Worm (Caenorhabditis elegans) whole organism, mixed stage, embryonic: ENCODE results near the gene brap-2.

ENCODE experiments used
- bed-3 ChIP-seq: fragments of 200-800 bp; sonication (Bioruptor generic); optimal IDR thresholded peaks from 3 replicates; lab custom pipeline; 2018; ENCODE audit warnings: mild to moderate bottlenecking, missing genetic modification characterization, moderate library complexity, missing compliant biosample characterization
- blmp-1 ChIP-seq: fragments of 150-350 bp; optimal IDR thresholded peaks from 2 replicates; lab custom pipeline; 2014; ENCODE audit warnings: missing biosample characterization, missing genetic modification characterization
- ceh-83 ChIP-seq: fragments of 200-800 bp; sonication (Bioruptor generic); optimal IDR thresholded peaks from 2 replicates; lab custom pipeline; 2018; ENCODE audit warnings: mild to moderate bottlenecking, missing genetic modification characterization, missing compliant biosample characterization
- ces-1 ChIP-seq: fragments of 150-350 bp; optimal IDR thresholded peaks from 2 replicates; lab custom pipeline; 2014; ENCODE audit warnings: missing biosample characterization, missing genetic modification reagents, missing genetic modification characterization
- cnd-1 ChIP-seq: fragments of 200-800 bp; sonication (Bioruptor generic); optimal IDR thresholded peaks from 2 replicates; lab custom pipeline; 2018; ENCODE audit warnings: mild to moderate bottlenecking, missing genetic modification characterization, missing compliant biosample characterization
- elt-1 ChIP-seq: sonication (generic microtip); optimal IDR thresholded peaks from 2 replicates; lab custom pipeline; 2017; ENCODE audit warnings: missing genetic modification characterization, mild to moderate bottlenecking, missing compliant biosample characterization, antibody characterized with exemption, moderate library complexity, borderline replicate concordance; ENCODE audit not compliant: insufficient read depth
- ham-2 ChIP-seq: fragments of 200-800 bp; sonication (Bioruptor generic); optimal IDR thresholded peaks from 2 replicates; lab custom pipeline; 2018; ENCODE audit warnings: mild to moderate bottlenecking, missing genetic modification characterization, missing compliant biosample characterization
- hlh-1 ChIP-seq: fragments of 150-350 bp; optimal IDR thresholded peaks from 2 replicates; lab custom pipeline; 2014; ENCODE audit warnings: missing biosample characterization, missing genetic modification reagents, missing genetic modification characterization
- lin-13 ChIP-seq: fragments of 150-350 bp; optimal IDR thresholded peaks from 2 replicates; lab custom pipeline; 2014; ENCODE audit warnings: missing biosample characterization, missing genetic modification characterization
- mep-1 ChIP-seq: fragments of 150-350 bp; optimal IDR thresholded peaks from 2 replicates; lab custom pipeline; 2017; ENCODE audit warnings: missing biosample characterization, missing genetic modification reagents, missing genetic modification characterization, inconsistent platforms
- nhr-12 ChIP-seq: fragments of 150-350 bp; optimal IDR thresholded peaks from 2 replicates; lab custom pipeline; 2014; ENCODE audit warnings: missing biosample characterization, missing genetic modification characterization
- nhr-237 ChIP-seq: fragments of 150-350 bp; optimal IDR thresholded peaks from 2 replicates; lab custom pipeline; 2014; ENCODE audit warnings: missing biosample characterization, missing genetic modification characterization
- nhr-28 ChIP-seq: fragments of 150-350 bp; optimal IDR thresholded peaks from 2 replicates; lab custom pipeline; 2014; ENCODE audit warnings: missing biosample characterization, missing genetic modification characterization
- nhr-76 ChIP-seq: sonication (generic microtip); optimal IDR thresholded peaks from 2 replicates; lab custom pipeline; 2017; ENCODE audit warnings: missing biosample characterization, missing genetic modification characterization
- pha-4 ChIP-seq: fragments of 150-350 bp; optimal IDR thresholded peaks from 2 replicates; lab custom pipeline; 2018; ENCODE audit warnings: missing biosample characterization, missing genetic modification reagents, missing genetic modification characterization
- sem-2 ChIP-seq: fragments of 200-800 bp; sonication (Bioruptor generic); optimal IDR thresholded peaks from 2 replicates; lab custom pipeline; 2018; ENCODE audit warnings: mild to moderate bottlenecking, missing genetic modification characterization, missing compliant biosample characterization
- snpc-4 ChIP-seq: fragments of 150-350 bp; optimal IDR thresholded peaks from 2 replicates; lab custom pipeline; 2014; ENCODE audit warnings: missing biosample characterization, missing genetic modification characterization
- sptf-1 ChIP-seq: sonication (generic microtip); optimal IDR thresholded peaks from 2 replicates; lab custom pipeline; 2017; ENCODE audit warnings: mild to moderate bottlenecking, missing genetic modification characterization, moderate library complexity, missing compliant biosample characterization
- tbx-8 ChIP-seq: fragments of 200-800 bp; sonication (Bioruptor generic); optimal IDR thresholded peaks from 2 replicates; lab custom pipeline; 2018; ENCODE audit warnings: mild to moderate bottlenecking, missing genetic modification characterization, moderate library complexity, missing compliant biosample characterization
- unc-120 ChIP-seq: sonication (generic microtip); optimal IDR thresholded peaks from 2 replicates; lab custom pipeline; 2017; ENCODE audit warnings: missing genetic modification characterization, missing compliant biosample characterization; ENCODE audit not compliant: poor library complexity, severe bottlenecking
- unc-39 ChIP-seq: fragments of 150-350 bp; optimal IDR thresholded peaks from 2 replicates; lab custom pipeline; 2014; ENCODE audit warnings: missing biosample characterization, missing genetic modification characterization
- unc-62 ChIP-seq: fragments of 150-350 bp; optimal IDR thresholded peaks from 2 replicates; lab custom pipeline; 2014; ENCODE audit warnings: missing biosample characterization, missing genetic modification reagents, missing genetic modification characterization
- zip-8 ChIP-seq: fragments of 150-350 bp; optimal IDR thresholded peaks from 2 replicates; lab custom pipeline; 2014; ENCODE audit warnings: missing biosample characterization, missing genetic modification characterization
- ztf-11 ChIP-seq: fragments of 150-350 bp; optimal IDR thresholded peaks from 2 replicates; lab custom pipeline; 2014; ENCODE audit warnings: missing biosample characterization, missing genetic modification characterization

Gene brap-2

DNA sequence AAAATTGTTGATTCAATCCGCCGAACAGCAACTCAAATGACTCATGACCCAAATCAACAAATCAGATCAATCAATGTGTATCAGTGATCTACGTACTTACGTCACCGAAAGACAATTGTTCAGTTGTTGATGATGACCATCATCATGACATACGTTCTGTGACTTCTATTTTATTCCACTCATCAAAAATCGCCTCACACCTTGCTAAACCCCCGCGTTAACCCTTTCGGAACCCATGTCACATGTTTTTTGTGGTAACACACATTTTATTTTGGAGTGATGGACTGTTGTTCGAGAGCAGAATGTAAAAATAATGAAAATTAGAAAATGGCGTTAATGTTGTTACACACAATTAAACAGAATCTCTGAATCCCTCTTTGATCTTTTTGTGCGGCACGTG is 50.6 kb downstream of the brap-2 start:
- TF ChIP-seq unc-39 (tag; lab: Kevin White, UChicago) (no peak), ztf-11 (tag; lab: Kevin White, UChicago) (no peak), unc-120 (tag; lab: Kevin White, UChicago) (no peak), ceh-83 (GFP tag; lab: Kevin White, UChicago) (no peak), ces-1 (GFP tag; lab: Kevin White, UChicago) (no peak), nhr-12 (tag; lab: Kevin White, UChicago) (no peak), nhr-76 (no peak), unc-62 (GFP tag; lab: Kevin White, UChicago) (no peak), sptf-1 (tag; lab: Kevin White, UChicago) (no peak), mep-1 (tag; lab: Kevin White, UChicago) (no peak), snpc-4 (tag; lab: Kevin White, UChicago) (no peak), blmp-1 (tag; lab: Kevin White, UChicago) (no peak), hlh-1 (no peak), cnd-1 (no peak), ham-2 (GFP tag; lab: Kevin White, UChicago) (no peak), elt-1 (tag; lab: Kevin White, UChicago) (no peak), nhr-28 (tag; lab: Kevin White, UChicago) (no peak), nhr-237 (tag; lab: Kevin White, UChicago) (no peak), pha-4 (tag; lab: Kevin White, UChicago) (no peak)
- TF ChIP-seq, all 35 proteins: peak for 0

DNA sequence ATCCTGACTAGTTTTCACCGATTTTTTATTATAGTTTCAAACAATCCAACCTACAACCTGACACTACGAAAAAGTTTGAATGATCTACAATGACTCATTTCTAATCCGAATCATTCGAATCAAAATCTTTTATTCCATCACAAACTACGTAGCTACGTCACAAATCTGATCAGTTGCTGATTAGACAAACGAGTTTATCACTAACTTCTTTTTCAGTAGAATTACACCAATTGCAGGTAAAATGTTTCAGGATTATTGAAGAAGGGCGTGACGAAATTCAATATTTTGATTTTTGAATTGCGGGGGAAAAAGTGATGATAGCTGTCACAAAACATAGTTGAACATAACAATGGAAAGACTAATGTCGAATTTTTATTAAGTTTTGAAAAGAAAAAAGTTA is 51.4 kb downstream of the brap-2 start:
- TF ChIP-seq lin-13 (no peak), bed-3 (GFP tag; lab: Kevin White, UChicago) (no peak), sem-2 (GFP tag; lab: Kevin White, UChicago) (no peak), zip-8 (tag; lab: Kevin White, UChicago) (no peak)

DNA sequence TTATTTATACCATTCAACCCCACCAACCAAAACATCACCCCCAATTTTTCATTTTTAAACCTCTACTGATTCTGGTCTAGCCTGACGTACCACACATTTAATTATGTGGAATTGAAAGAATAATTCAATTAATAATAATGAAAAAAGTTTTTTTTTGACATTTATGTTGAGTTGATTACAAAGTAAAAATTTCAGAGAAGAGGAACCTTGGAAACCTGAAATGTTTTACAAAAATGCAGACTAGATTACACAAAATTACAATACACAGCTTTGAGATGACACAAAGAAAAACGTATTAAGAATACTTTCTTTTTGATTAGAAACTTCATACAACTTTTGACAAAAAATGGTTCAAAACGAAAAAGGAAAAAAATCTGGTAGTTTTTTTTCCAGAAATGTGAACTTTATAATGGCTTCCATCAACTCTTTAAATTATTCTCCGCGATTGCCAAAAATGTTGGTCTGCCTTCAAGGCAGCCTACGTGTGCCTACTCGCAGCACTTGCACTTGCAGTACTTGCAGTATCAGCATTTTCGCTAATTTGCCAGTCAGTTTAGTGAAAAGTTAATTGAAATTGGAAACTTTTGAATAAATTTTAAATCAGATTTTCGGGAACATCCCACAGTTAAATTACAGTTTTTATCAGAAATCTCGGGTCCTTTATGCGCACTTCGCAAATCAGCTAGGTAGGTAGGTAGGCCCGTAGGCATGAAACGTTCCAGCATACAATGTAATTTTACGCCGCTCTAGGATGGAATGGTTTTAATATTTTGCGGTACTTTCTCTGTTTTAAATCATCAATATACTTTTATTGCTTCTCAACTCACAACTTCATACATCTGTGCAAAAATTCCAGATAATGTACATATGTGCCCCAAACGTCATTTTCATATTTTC is 52.1 kb downstream of the brap-2 start:
- TF ChIP-seq tbx-8 = no peak
- TF ChIP-seq ces-1 (GFP tag; lab: Kevin White, UChicago) = peak; percentile 42
- TF ChIP-seq, all 35 proteins: peak for 1
